Worm (Caenorhabditis elegans) whole organism, mixed stage, embryonic: ENCODE results near the gene prx-10.

Experiments
- M03D4.4 ChIP-seq: sonication (generic microtip); optimal IDR thresholded peaks from 2 replicates; lab custom pipeline; 2017; ENCODE audit warnings: mild to moderate bottlenecking, missing genetic modification characterization, missing compliant biosample characterization
- blmp-1 ChIP-seq: fragments of 150-350 bp; optimal IDR thresholded peaks from 2 replicates; lab custom pipeline; 2014; ENCODE audit warnings: missing biosample characterization, missing genetic modification characterization
- ceh-43 ChIP-seq: fragments of 200-800 bp; sonication (Bioruptor generic); optimal IDR thresholded peaks from 2 replicates; lab custom pipeline; 2018; ENCODE audit warnings: mild to moderate bottlenecking, missing genetic modification characterization, moderate library complexity, missing compliant biosample characterization
- ces-1 ChIP-seq: fragments of 150-350 bp; optimal IDR thresholded peaks from 2 replicates; lab custom pipeline; 2014; ENCODE audit warnings: missing biosample characterization, missing genetic modification reagents, missing genetic modification characterization
- ham-2 ChIP-seq: fragments of 200-800 bp; sonication (Bioruptor generic); optimal IDR thresholded peaks from 2 replicates; lab custom pipeline; 2018; ENCODE audit warnings: mild to moderate bottlenecking, missing genetic modification characterization, missing compliant biosample characterization
- lsy-2 ChIP-seq: fragments of 150-350 bp; optimal IDR thresholded peaks from 2 replicates; lab custom pipeline; 2014; ENCODE audit warnings: missing biosample characterization, missing genetic modification characterization
- nhr-12 ChIP-seq: fragments of 150-350 bp; optimal IDR thresholded peaks from 2 replicates; lab custom pipeline; 2014; ENCODE audit warnings: missing biosample characterization, missing genetic modification characterization
- nhr-237 ChIP-seq: fragments of 150-350 bp; optimal IDR thresholded peaks from 2 replicates; lab custom pipeline; 2014; ENCODE audit warnings: missing biosample characterization, missing genetic modification characterization
- nhr-76 ChIP-seq: sonication (generic microtip); optimal IDR thresholded peaks from 2 replicates; lab custom pipeline; 2017; ENCODE audit warnings: missing biosample characterization, missing genetic modification characterization
- sem-2 ChIP-seq: fragments of 200-800 bp; sonication (Bioruptor generic); optimal IDR thresholded peaks from 2 replicates; lab custom pipeline; 2018; ENCODE audit warnings: mild to moderate bottlenecking, missing genetic modification characterization, missing compliant biosample characterization
- snpc-4 ChIP-seq: fragments of 150-350 bp; optimal IDR thresholded peaks from 2 replicates; lab custom pipeline; 2014; ENCODE audit warnings: missing biosample characterization, missing genetic modification characterization
- unc-62 ChIP-seq: fragments of 150-350 bp; optimal IDR thresholded peaks from 2 replicates; lab custom pipeline; 2014; ENCODE audit warnings: missing biosample characterization, missing genetic modification reagents, missing genetic modification characterization
- ztf-11 ChIP-seq: fragments of 150-350 bp; optimal IDR thresholded peaks from 2 replicates; lab custom pipeline; 2014; ENCODE audit warnings: missing biosample characterization, missing genetic modification characterization

DNA sequence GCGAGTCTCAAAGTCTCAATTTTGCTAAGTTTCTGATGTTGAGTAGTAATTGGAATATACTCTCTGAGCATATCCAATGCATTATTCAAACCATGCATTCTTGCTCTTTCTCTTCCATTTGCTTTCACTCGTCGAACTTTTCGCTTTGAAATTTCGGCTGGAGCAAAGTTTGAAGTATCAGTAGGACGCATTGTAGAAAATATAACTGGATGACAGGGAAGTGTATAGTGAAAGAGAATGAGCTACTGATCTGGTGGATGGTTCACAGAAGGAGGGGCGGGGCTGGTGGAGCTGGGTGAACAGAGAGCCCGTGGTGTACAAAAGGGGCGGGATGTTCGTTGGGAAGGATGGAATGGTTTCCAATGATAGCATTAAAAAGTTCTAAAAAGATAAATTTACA, 5.7 kb downstream of the prx-10 start:
- TF ChIP-seq nhr-76 (tag; lab: Kevin White, UChicago) (no peak), nhr-12 (tag; lab: Kevin White, UChicago) (no peak), snpc-4 (tag; lab: Kevin White, UChicago) (no peak), M03D4.4 (tag; lab: Kevin White, UChicago) (no peak), blmp-1 (tag; lab: Kevin White, UChicago) (no peak), nhr-237 (tag; lab: Kevin White, UChicago) (no peak), sem-2 (GFP tag; lab: Kevin White, UChicago) (no peak), unc-62 (GFP tag; lab: Kevin White, UChicago) (no peak), ceh-43 (GFP tag; lab: Kevin White, UChicago) (no peak), ztf-11 (tag; lab: Kevin White, UChicago) (no peak), lsy-2 (tag; lab: Kevin White, UChicago) (no peak), ham-2 (GFP tag; lab: Kevin White, UChicago) (no peak), ces-1 (GFP tag; lab: Kevin White, UChicago) (no peak)
